Worm (Caenorhabditis elegans) whole organism, L1 larva: ENCODE data around the gene F22B3.5.

Experiments used
- dpl-1 ChIP-seq, 3 experiments: fragments of 150-350 bp in 2 of 3; sonication (generic microtip) in 1 of 3; optimal IDR thresholded peaks; 2 replicates each; lab custom pipeline; 2014 to 2017; ENCODE audit warnings: missing biosample characterization in 3 of 3, missing genetic modification characterization in 3 of 3, missing genetic modification reagents in 3 of 3
- lin-39 ChIP-seq: fragments of 150-350 bp; optimal IDR thresholded peaks from 2 replicates; lab custom pipeline; 2014; ENCODE audit warnings: missing biosample characterization, missing genetic modification reagents, missing genetic modification characterization

- TF ChIP-seq lin-39 (tag; lab: Kevin White, UChicago) = no peak
- no peak for TF ChIP-seq dpl-1 (GFP tag; optimal IDR thresholded peaks at IDR 0.05; lab: Kevin White, UChicago)
Observed at ce11 chrIV:11459684-11460083, 43.1 kb upstream of the F22B3.5 start, which contains the start of gene npr-3.
